Fruit fly (Drosophila melanogaster) whole organism, wandering third instar larva: ENCODE data around the gene EMC4.

ENCODE experiments used
- Abd-B ChIP-seq: fragments of >200 bp; optimal IDR thresholded peaks from 2 replicates; lab custom pipeline; 2017; ENCODE audit warnings: missing biosample characterization, missing genetic modification characterization
- CG32264 ChIP-seq: fragments of 200-800 bp; sonication (Bioruptor generic); optimal IDR thresholded peaks from 2 replicates; lab custom pipeline; 2016; ENCODE audit warnings: missing biosample characterization, missing genetic modification characterization
- CG9705 ChIP-seq: fragments of 200-800 bp; sonication (Bioruptor generic); optimal IDR thresholded peaks from 2 replicates; lab custom pipeline; 2018; ENCODE audit warnings: missing biosample characterization, mild to moderate bottlenecking, missing genetic modification characterization
- CrebA ChIP-seq: fragments of 200-800 bp; sonication (Bioruptor generic); optimal IDR thresholded peaks from 2 replicates; lab custom pipeline; 2016; ENCODE audit warnings: missing biosample characterization, mild to moderate bottlenecking, missing genetic modification characterization, borderline replicate concordance
- Dfd ChIP-seq: fragments of >200 bp; optimal IDR thresholded peaks from 2 replicates; lab custom pipeline; 2017; ENCODE audit warnings: missing biosample characterization, missing genetic modification characterization
- Dif ChIP-seq: fragments of 200-275, 200-300 bp; sonication (Bioruptor generic); optimal IDR thresholded peaks from 2 replicates; lab custom pipeline; 2018; ENCODE audit warnings: missing biosample characterization, missing genetic modification characterization; ENCODE audit not compliant: partially characterized antibody
- HLH106 ChIP-seq: fragments of 200-800 bp; optimal IDR thresholded peaks from 3 replicates; lab custom pipeline; 2019; ENCODE audit warnings: missing biosample characterization, mild to moderate bottlenecking, missing genetic modification characterization, moderate library complexity
- Hr83 ChIP-seq: fragments of 200-300 bp; sonication (Bioruptor generic); optimal IDR thresholded peaks from 2 replicates; lab custom pipeline; 2016; ENCODE audit warnings: missing biosample characterization, mild to moderate bottlenecking, missing genetic modification characterization, moderate library complexity; ENCODE audit not compliant: poor library complexity, severe bottlenecking
- Jra ChIP-seq: sonication (Bioruptor generic); optimal IDR thresholded peaks from 2 replicates; lab custom pipeline; 2016; ENCODE audit warnings: missing biosample characterization, missing genetic modification characterization
- Mio ChIP-seq: sonication (Bioruptor generic); optimal IDR thresholded peaks from 2 replicates; lab custom pipeline; 2016; ENCODE audit warnings: missing biosample characterization, missing genetic modification characterization
- Myc ChIP-seq: fragments of >200 bp; optimal IDR thresholded peaks from 2 replicates; lab custom pipeline; 2017
- N ChIP-seq: fragments of >200 bp; optimal IDR thresholded peaks from 2 replicates; lab custom pipeline; 2018; ENCODE audit warnings: missing biosample characterization, missing external identifiers, missing genetic modification characterization
- OdsH ChIP-seq: fragments of 200-800 bp; sonication (Bioruptor generic); optimal IDR thresholded peaks from 2 replicates; lab custom pipeline; 2016; ENCODE audit warnings: missing biosample characterization, mild to moderate bottlenecking, missing genetic modification characterization
- Rel ChIP-seq, 2 experiments: fragments of 200-800 bp; sonication (Bioruptor generic) in 1 of 2; optimal IDR thresholded peaks; 2 replicates in 1 of 2; 3 replicates in 1 of 2; lab custom pipeline; 2016 to 2019; ENCODE audit warnings: mild to moderate bottlenecking in 2 of 2, missing biosample characterization in 2 of 2, missing genetic modification characterization in 2 of 2, moderate library complexity in 1 of 2
- Vsx2 ChIP-seq: fragments of 200-300, 225-300 bp; sonication (Bioruptor generic); optimal IDR thresholded peaks from 2 replicates; lab custom pipeline; 2018; ENCODE audit warnings: missing biosample characterization, missing genetic modification characterization; ENCODE audit not compliant: partially characterized antibody
- br ChIP-seq: fragments of 200-800 bp; sonication (Bioruptor generic); optimal IDR thresholded peaks from 2 replicates; lab custom pipeline; 2016; ENCODE audit warnings: missing biosample characterization, missing genetic modification characterization
- dl ChIP-seq, 2 experiments: fragments of 175-275, 200-275 bp in 1 of 2; fragments of 200-275 bp in 1 of 2; sonication (Bioruptor generic); optimal IDR thresholded peaks; lab custom pipeline; 2018; ENCODE audit warnings: mild to moderate bottlenecking in 2 of 2, missing biosample characterization in 2 of 2, missing genetic modification characterization in 2 of 2, moderate library complexity in 2 of 2; ENCODE audit not compliant: partially characterized antibody in 2 of 2, insufficient read depth in 1 of 2
- dmrt93B ChIP-seq: fragments of 200-800 bp; sonication (Bioruptor generic); optimal IDR thresholded peaks from 2 replicates; lab custom pipeline; 2018; ENCODE audit warnings: missing biosample characterization, mild to moderate bottlenecking, missing genetic modification characterization
- dsf ChIP-seq: sonication (Bioruptor generic); optimal IDR thresholded peaks from 2 replicates; lab custom pipeline; 2016; ENCODE audit warnings: missing biosample characterization, missing genetic modification characterization, borderline replicate concordance
- ey ChIP-seq: fragments of 200-800 bp; sonication (Bioruptor generic); optimal IDR thresholded peaks from 2 replicates; lab custom pipeline; 2016; ENCODE audit warnings: missing biosample characterization, missing genetic modification characterization
- foxo ChIP-seq, 2 experiments: fragments of 200-800 bp; sonication (Bioruptor generic); optimal IDR thresholded peaks; 2 replicates in 1 of 2; 3 replicates in 1 of 2; lab custom pipeline; 2016 to 2017; ENCODE audit warnings: missing biosample characterization in 2 of 2, missing genetic modification characterization in 2 of 2
- h ChIP-seq: fragments of 200-800 bp; sonication (Bioruptor generic); optimal IDR thresholded peaks from 3 replicates; lab custom pipeline; 2016; ENCODE audit warnings: missing biosample characterization, mild to moderate bottlenecking, missing genetic modification characterization
- jim ChIP-seq: fragments of 175-275, 200-325 bp; sonication (Bioruptor generic); optimal IDR thresholded peaks from 2 replicates; lab custom pipeline; 2016; ENCODE audit warnings: missing biosample characterization, mild to moderate bottlenecking, missing genetic modification characterization
- psq ChIP-seq: fragments of 200-800 bp; sonication (Bioruptor generic); optimal IDR thresholded peaks from 3 replicates; lab custom pipeline; 2017; ENCODE audit warnings: missing biosample characterization, mild to moderate bottlenecking, missing genetic modification characterization, moderate library complexity
- sage ChIP-seq: fragments of 200-800 bp; sonication (Bioruptor generic); optimal IDR thresholded peaks from 2 replicates; lab custom pipeline; 2016; ENCODE audit warnings: missing biosample characterization, mild to moderate bottlenecking, missing genetic modification characterization
- sv ChIP-seq: fragments of 200-800 bp; sonication (Bioruptor generic); optimal IDR thresholded peaks from 3 replicates; lab custom pipeline; 2016; ENCODE audit warnings: missing biosample characterization, missing genetic modification characterization
- tai ChIP-seq: sonication (Bioruptor generic); optimal IDR thresholded peaks from 2 replicates; lab custom pipeline; 2016; ENCODE audit warnings: missing biosample characterization, missing genetic modification characterization
- usp ChIP-seq: fragments of >200 bp; optimal IDR thresholded peaks from 2 replicates; lab custom pipeline; 2017; ENCODE audit warnings: missing biosample characterization, missing genetic modification characterization
- woc ChIP-seq: sonication (Bioruptor generic); optimal IDR thresholded peaks from 2 replicates; lab custom pipeline; 2016; ENCODE audit warnings: missing biosample characterization, mild to moderate bottlenecking, missing genetic modification characterization

Gene EMC4

dm6 chr3L:22891009-22891408, 23.0 kb upstream of the EMC4 start:
- TF ChIP-seq dl (GFP tag; optimal IDR thresholded peaks at IDR 0.05; lab: Kevin White, UChicago; ENCODE audit: insufficient read depth in 1 of 2, partially characterized antibody in 2 of 2) = no peak
- no peak for TF ChIP-seq Mio (GFP tag; lab: Kevin White, UChicago)
- TF ChIP-seq Vsx2 = no peak
- no peak for TF ChIP-seq Abd-B (GFP tag; lab: Kevin White, UChicago)
- no peak for TF ChIP-seq OdsH (GFP tag; lab: Kevin White, UChicago)
- TF ChIP-seq ey (GFP tag; lab: Kevin White, UChicago) = no peak
- TF ChIP-seq Dif (GFP tag; lab: Kevin White, UChicago) = no peak
- no peak for TF ChIP-seq Myc
- TF ChIP-seq foxo (GFP tag; optimal IDR thresholded peaks at IDR 0.05; lab: Kevin White, UChicago) = no peak
- TF ChIP-seq dsf (GFP tag; lab: Kevin White, UChicago) = no peak
- no peak for TF ChIP-seq CG32264 (GFP tag; lab: Kevin White, UChicago)
- TF ChIP-seq HLH106 (tag; lab: Kevin White, UChicago) = no peak
- no peak for TF ChIP-seq CrebA (GFP tag; lab: Kevin White, UChicago)
- no peak for TF ChIP-seq tai (GFP tag; lab: Kevin White, UChicago)
- no peak for TF ChIP-seq br (GFP tag; lab: Kevin White, UChicago)
- no peak for TF ChIP-seq Hr83

dm6 chr3L:22890024-22890423, 22.0 kb upstream of the EMC4 start:
- no peak for TF ChIP-seq Jra
- no peak for TF ChIP-seq Rel (GFP tag; optimal IDR thresholded peaks at IDR 0.05; lab: Kevin White, UChicago)
- TF ChIP-seq Rel (tag; optimal IDR thresholded peaks at IDR 0.05; lab: Kevin White, UChicago) = peak; percentile 50
- TF ChIP-seq h (GFP tag; lab: Kevin White, UChicago) = peak; percentile 92

- no peak for TF ChIP-seq tai (GFP tag; lab: Kevin White, UChicago)
- TF ChIP-seq h (GFP tag; lab: Kevin White, UChicago) = peak; percentile 16
Measured at dm6 chr3L:22888591-22889258, 20.7 kb upstream of the EMC4 start.

- TF ChIP-seq dmrt93B (GFP tag; lab: Kevin White, UChicago) (no peak), Dfd (no peak), jim (GFP tag; lab: Kevin White, UChicago) (no peak), sv (GFP tag; lab: Kevin White, UChicago) (no peak)
- TF ChIP-seq, all 38 proteins: peak for 0
Measured at dm6 chr3L:22887677-22888076, 19.6 kb upstream of the EMC4 start.

dm6 chr3L:22886939-22887338, 18.9 kb upstream of the EMC4 start:
- TF ChIP-seq N (GFP tag; lab: Kevin White, UChicago) (no peak), foxo (GFP tag; optimal IDR thresholded peaks at IDR 0.05; lab: Kevin White, UChicago) (no peak), OdsH (GFP tag; lab: Kevin White, UChicago) (no peak), woc (no peak), h (GFP tag; lab: Kevin White, UChicago) (peak; percentile 62), CG9705 (GFP tag; lab: Kevin White, UChicago) (no peak), Hr83 (no peak)
- TF ChIP-seq, all 38 proteins: peak for 1

dm6 chr3L:22885843-22886242, 17.8 kb upstream of the EMC4 start:
- TF ChIP-seq Jra = no peak
- TF ChIP-seq HLH106 (tag; lab: Kevin White, UChicago) = no peak
- no peak for TF ChIP-seq usp
- no peak for TF ChIP-seq Abd-B (GFP tag; lab: Kevin White, UChicago)
- TF ChIP-seq N (GFP tag; lab: Kevin White, UChicago) = no peak
- TF ChIP-seq sage = no peak
- TF ChIP-seq woc = no peak
- TF ChIP-seq psq = no peak
- TF ChIP-seq h (GFP tag; lab: Kevin White, UChicago) = no peak
- TF ChIP-seq dsf (GFP tag; lab: Kevin White, UChicago) = no peak
- no peak for TF ChIP-seq CG32264 (GFP tag; lab: Kevin White, UChicago)
